Worm (Caenorhabditis elegans) whole organism, young adult: ENCODE results near the gene F52H2.15.

ENCODE experiments used
- B0035.1 ChIP-seq: sonication (generic microtip); optimal IDR thresholded peaks from 2 replicates; lab custom pipeline; 2016; ENCODE audit warnings: missing genetic modification characterization, mild to moderate bottlenecking, missing compliant biosample characterization, missing genotype, missing genetic modification reagents
- B0261.1 ChIP-seq: sonication (generic microtip); optimal IDR thresholded peaks from 2 replicates; lab custom pipeline; 2016; ENCODE audit warnings: mild to moderate bottlenecking, missing genetic modification characterization, moderate library complexity, missing compliant biosample characterization
- F10E7.11 ChIP-seq: sonication (generic microtip); optimal IDR thresholded peaks from 2 replicates; lab custom pipeline; 2017; ENCODE audit warnings: mild to moderate bottlenecking, missing genetic modification characterization, moderate library complexity, missing compliant biosample characterization
- F23B12.7 ChIP-seq: sonication (generic microtip); optimal IDR thresholded peaks from 2 replicates; lab custom pipeline; 2017; ENCODE audit warnings: missing genetic modification characterization, mild to moderate bottlenecking, missing compliant biosample characterization, antibody characterized with exemption, moderate library complexity; ENCODE audit not compliant: insufficient read depth
- F49E8.2 ChIP-seq: sonication (generic microtip); optimal IDR thresholded peaks from 3 replicates; lab custom pipeline; 2017; ENCODE audit warnings: missing genetic modification characterization, mild to moderate bottlenecking, missing compliant biosample characterization, antibody characterized with exemption, moderate library complexity; ENCODE audit not compliant: insufficient read depth
- T07F8.4 ChIP-seq: sonication (generic microtip); optimal IDR thresholded peaks from 2 replicates; lab custom pipeline; 2016; ENCODE audit warnings: mild to moderate bottlenecking, missing genetic modification characterization, moderate library complexity, missing compliant biosample characterization
- T26A5.8 ChIP-seq: sonication (generic microtip); optimal IDR thresholded peaks from 2 replicates; lab custom pipeline; 2016; ENCODE audit warnings: missing genetic modification characterization, missing compliant biosample characterization
- Y79H2A.3 ChIP-seq: fragments of 200-800 bp; sonication (Bioruptor generic); conservative IDR thresholded peaks from 2 replicates; pipeline ENCODE4 v1.3.6; 2022; ENCODE audit warnings: missing genetic modification reagents, missing genetic modification characterization, missing compliant biosample characterization
- Y95B8A.8 ChIP-seq: fragments of 200-800 bp; sonication (Bioruptor generic); IDR thresholded peaks from 2 replicates; pipeline ENCODE4 v1.3.6; 2022; ENCODE audit warnings: missing genetic modification reagents, missing genetic modification characterization, missing compliant biosample characterization
- akir-1 ChIP-seq: fragments of 200-800 bp; sonication (Bioruptor generic); optimal IDR thresholded peaks from 2 replicates; lab custom pipeline; 2018; ENCODE audit warnings: mild to moderate bottlenecking, missing genetic modification characterization, moderate library complexity, missing compliant biosample characterization
- ama-1 ChIP-seq, 3 experiments: fragments of 150-350 bp in 1 of 3; sonication (generic microtip) in 2 of 3; optimal IDR thresholded peaks; 2 replicates each; lab custom pipeline; 2014 to 2018; ENCODE audit warnings: missing biosample characterization in 2 of 3, missing genetic modification characterization in 2 of 3, missing genetic modification reagents in 2 of 3
- attf-6 ChIP-seq: fragments of 200-800 bp; sonication (Bioruptor generic); IDR thresholded peaks from 2 replicates; pipeline ENCODE4 v1.3.6; 2022; ENCODE audit warnings: missing genetic modification reagents, missing genetic modification characterization, missing compliant biosample characterization
- bed-1 ChIP-seq: fragments of 200-800 bp; sonication (Bioruptor generic); IDR thresholded peaks from 2 replicates; pipeline ENCODE4 v1.3.6; 2022; ENCODE audit warnings: missing genetic modification reagents, missing genetic modification characterization, missing compliant biosample characterization
- bed-2 ChIP-seq: fragments of 200-800 bp; sonication (Bioruptor generic); IDR thresholded peaks from 2 replicates; pipeline ENCODE4 v1.3.6; 2022; ENCODE audit warnings: missing genetic modification reagents, missing genetic modification characterization, missing compliant biosample characterization
- ceh-27 ChIP-seq: fragments of 200-800 bp; sonication (Bioruptor generic); optimal IDR thresholded peaks from 2 replicates; lab custom pipeline; 2018; ENCODE audit warnings: mild to moderate bottlenecking, missing genetic modification characterization, moderate library complexity, missing compliant biosample characterization
- ceh-40 ChIP-seq: fragments of 200-800 bp; sonication (Bioruptor generic); IDR thresholded peaks from 2 replicates; pipeline ENCODE4 v1.3.6; 2022; ENCODE audit warnings: missing genetic modification characterization, missing compliant biosample characterization
- dpff-1 ChIP-seq: sonication (generic microtip); optimal IDR thresholded peaks from 2 replicates; lab custom pipeline; 2017; ENCODE audit warnings: mild to moderate bottlenecking, missing genetic modification characterization, missing compliant biosample characterization
- dpl-1 ChIP-seq: fragments of 150-350 bp; optimal IDR thresholded peaks from 2 replicates; lab custom pipeline; 2014; ENCODE audit warnings: missing biosample characterization, missing genetic modification reagents, missing genetic modification characterization
- egl-18 ChIP-seq: fragments of 200-800 bp; sonication (Bioruptor generic); IDR thresholded peaks from 2 replicates; pipeline ENCODE4 v1.3.6; 2022; ENCODE audit warnings: missing genetic modification reagents, missing genetic modification characterization, missing compliant biosample characterization
- egl-44 ChIP-seq: fragments of 200-800 bp; sonication (Bioruptor generic); IDR thresholded peaks from 2 replicates; pipeline ENCODE4 v1.3.6; 2022; ENCODE audit warnings: missing genetic modification reagents, missing genetic modification characterization, missing compliant biosample characterization
- egrh-3 ChIP-seq: fragments of 200-800 bp; sonication (Bioruptor generic); IDR thresholded peaks from 2 replicates; pipeline ENCODE4 v1.3.6; 2022; ENCODE audit warnings: missing genetic modification reagents, missing genetic modification characterization, missing compliant biosample characterization
- hmg-1.2 ChIP-seq: fragments of 200-800 bp; sonication (Bioruptor generic); IDR thresholded peaks from 2 replicates; pipeline ENCODE4 v1.3.6; 2022; ENCODE audit warnings: missing genetic modification reagents, missing genetic modification characterization, missing compliant biosample characterization
- let-526 ChIP-seq: fragments of 200-800 bp; sonication (Bioruptor generic); IDR thresholded peaks from 2 replicates; pipeline ENCODE4 v1.3.6; 2022; ENCODE audit warnings: missing genetic modification reagents, missing genetic modification characterization, missing compliant biosample characterization
- let-607 ChIP-seq, 2 experiments: fragments of 200-800 bp in 1 of 2; sonication (Bioruptor generic) in 1 of 2; sonication (generic microtip) in 1 of 2; optimal IDR thresholded peaks; 2 replicates each; lab custom pipeline; 2016 to 2018; ENCODE audit warnings: mild to moderate bottlenecking in 2 of 2, missing compliant biosample characterization in 2 of 2, missing genetic modification characterization in 2 of 2, moderate library complexity in 2 of 2, missing genotype in 1 of 2
- lin-26 ChIP-seq: fragments of 200-800 bp; sonication (Bioruptor generic); IDR thresholded peaks from 2 replicates; pipeline ENCODE4 v1.3.6; 2022; ENCODE audit warnings: missing genetic modification reagents, missing genetic modification characterization, missing compliant biosample characterization
- lin-40 ChIP-seq: sonication (generic microtip); optimal IDR thresholded peaks from 2 replicates; lab custom pipeline; 2016; ENCODE audit warnings: missing genetic modification characterization, mild to moderate bottlenecking, missing compliant biosample characterization, missing genotype, missing genetic modification reagents
- madf-6 ChIP-seq: fragments of 200-800 bp; sonication (Bioruptor generic); IDR thresholded peaks from 2 replicates; pipeline ENCODE4 v1.3.6; 2022; ENCODE audit warnings: missing genetic modification reagents, missing genetic modification characterization, missing compliant biosample characterization
- madf-8 ChIP-seq: fragments of 200-800 bp; sonication (Bioruptor generic); conservative IDR thresholded peaks from 2 replicates; pipeline ENCODE4 v1.3.6; 2022; ENCODE audit warnings: missing genetic modification reagents, missing genetic modification characterization, missing compliant biosample characterization
- nfyb-1 ChIP-seq: fragments of 200-800 bp; sonication (Bioruptor generic); IDR thresholded peaks from 2 replicates; pipeline ENCODE4 v1.3.6; 2022; ENCODE audit warnings: missing genetic modification reagents, missing genetic modification characterization, missing compliant biosample characterization
- nhr-120 ChIP-seq: fragments of 200-800 bp; sonication (Bioruptor generic); IDR thresholded peaks from 2 replicates; pipeline ENCODE4 v1.3.6; 2022; ENCODE audit warnings: missing genetic modification characterization, missing compliant biosample characterization
- nhr-27 ChIP-seq: fragments of 200-800 bp; sonication (Bioruptor generic); optimal IDR thresholded peaks from 2 replicates; lab custom pipeline; 2018; ENCODE audit warnings: mild to moderate bottlenecking, missing genetic modification characterization, moderate library complexity, missing compliant biosample characterization
- nhr-80 ChIP-seq: sonication (generic microtip); optimal IDR thresholded peaks from 2 replicates; lab custom pipeline; 2016; ENCODE audit warnings: missing genetic modification characterization, missing compliant biosample characterization
- pbrm-1 ChIP-seq: fragments of 200-800 bp; sonication (Bioruptor generic); IDR thresholded peaks from 2 replicates; pipeline ENCODE4 v1.3.6; 2022; ENCODE audit warnings: missing genetic modification reagents, missing genetic modification characterization, missing compliant biosample characterization
- snpc-1.3 ChIP-seq: sonication (generic microtip); optimal IDR thresholded peaks from 2 replicates; lab custom pipeline; 2017; ENCODE audit warnings: missing genetic modification characterization, mild to moderate bottlenecking, missing compliant biosample characterization, antibody characterized with exemption, moderate library complexity, missing genotype, missing genetic modification reagents; ENCODE audit not compliant: insufficient read depth
- snpc-4 ChIP-seq, 5 experiments: fragments of 150-350 bp in 1 of 5; sonication (generic microtip) in 4 of 5; optimal IDR thresholded peaks; 2 replicates each; lab custom pipeline; 2014 to 2018; ENCODE audit warnings: missing genetic modification characterization in 5 of 5, missing biosample characterization in 3 of 5, antibody characterized with exemption in 2 of 5, mild to moderate bottlenecking in 2 of 5, missing compliant biosample characterization in 2 of 5, missing genotype in 2 of 5, moderate library complexity in 2 of 5, missing genetic modification reagents in 1 of 5
- tbp1 ChIP-seq: fragments of 200-800 bp; sonication (Bioruptor generic); optimal IDR thresholded peaks from 2 replicates; lab custom pipeline; 2018; ENCODE audit warnings: mild to moderate bottlenecking, missing genetic modification characterization, missing compliant biosample characterization
- tbx-9 ChIP-seq: sonication (generic microtip); optimal IDR thresholded peaks from 2 replicates; lab custom pipeline; 2016; ENCODE audit warnings: borderline replicate concordance, missing genetic modification characterization, inconsistent platforms, missing compliant biosample characterization
- tlf-1 ChIP-seq: fragments of 200-800 bp; sonication (Bioruptor generic); optimal IDR thresholded peaks from 2 replicates; lab custom pipeline; 2018; ENCODE audit warnings: mild to moderate bottlenecking, missing genetic modification characterization, missing compliant biosample characterization
- ztf-25 ChIP-seq: fragments of 200-800 bp; sonication (Bioruptor generic); IDR thresholded peaks from 2 replicates; pipeline ENCODE4 v1.3.6; 2022; ENCODE audit warnings: missing genetic modification reagents, missing genetic modification characterization, missing compliant biosample characterization
- ztf-28 ChIP-seq: fragments of 200-800 bp; sonication (Bioruptor generic); IDR thresholded peaks from 2 replicates; pipeline ENCODE4 v1.3.6; 2022; ENCODE audit warnings: missing genetic modification reagents, missing genetic modification characterization, missing compliant biosample characterization
- ztf-6 ChIP-seq: fragments of 200-800 bp; sonication (Bioruptor generic); IDR thresholded peaks from 2 replicates; pipeline ENCODE4 v1.3.6; 2022; ENCODE audit warnings: missing genetic modification reagents, missing genetic modification characterization, missing compliant biosample characterization

The F52H2.15 gene

ce11 chrX:2595027-2595756, 30.0 kb downstream of the F52H2.15 start:
- TF ChIP-seq lin-40 (tag; lab: Kevin White, UChicago) (peak; percentile 4), ztf-28 (GFP tag; lab: Robert Waterston, UW) (no peak)

ce11 chrX:2595757-2596059, 30.6 kb downstream of the F52H2.15 start:
- no peak for TF ChIP-seq dpl-1 (GFP tag; lab: Kevin White, UChicago)
- no peak for TF ChIP-seq F23B12.7 (tag; lab: Kevin White, UChicago)
- no peak for TF ChIP-seq bed-1 (GFP tag; lab: Robert Waterston, UW)
- no peak for TF ChIP-seq ceh-40 (GFP tag; lab: Robert Waterston, UW)
- TF ChIP-seq madf-6 (GFP tag; lab: Robert Waterston, UW) = no peak
- no peak for TF ChIP-seq attf-6
- no peak for TF ChIP-seq egrh-3
- TF ChIP-seq tlf-1 (GFP tag; lab: Kevin White, UChicago) = no peak
- no peak for TF ChIP-seq akir-1 (GFP tag; lab: Kevin White, UChicago)
- TF ChIP-seq bed-2 (GFP tag; lab: Robert Waterston, UW) = no peak
- TF ChIP-seq tbp1 (GFP tag; lab: Kevin White, UChicago) = no peak
- TF ChIP-seq nhr-80 (tag; lab: Kevin White, UChicago) = no peak
- no peak for TF ChIP-seq snpc-4 (GFP tag; optimal IDR thresholded peaks at IDR 0.05; lab: Kevin White, UChicago)
- TF ChIP-seq snpc-4 (tag; optimal IDR thresholded peaks at IDR 0.05; lab: Kevin White, UChicago) = no peak
- no peak for TF ChIP-seq nfyb-1 (GFP tag; lab: Robert Waterston, UW)
- no peak for TF ChIP-seq pbrm-1
- TF ChIP-seq tbx-9 (tag; lab: Kevin White, UChicago) = no peak
- no peak for TF ChIP-seq T07F8.4
- no peak for TF ChIP-seq Y95B8A.8
- no peak for TF ChIP-seq egl-44 (GFP tag; lab: Robert Waterston, UW)
- no peak for TF ChIP-seq dpff-1 (tag; lab: Kevin White, UChicago)

- TF ChIP-seq nhr-120 = no peak
- TF ChIP-seq ceh-27 (GFP tag; lab: Kevin White, UChicago) = no peak
- no peak for TF ChIP-seq ztf-25
- no peak for TF ChIP-seq tbx-9 (tag; lab: Kevin White, UChicago)
- TF ChIP-seq attf-6 = no peak
- TF ChIP-seq ama-1 (optimal IDR thresholded peaks at IDR 0.05; lab: Kevin White, UChicago) = no peak
- no peak for TF ChIP-seq ama-1 (GFP tag; optimal IDR thresholded peaks at IDR 0.05; lab: Kevin White, UChicago)
- TF ChIP-seq B0261.1 = no peak
- TF ChIP-seq F10E7.11 = no peak
- no peak for TF ChIP-seq pbrm-1
- no peak for TF ChIP-seq ceh-40 (GFP tag; lab: Robert Waterston, UW)
- no peak for TF ChIP-seq madf-6 (GFP tag; lab: Robert Waterston, UW)
Measured at ce11 chrX:2596605-2597004, 31.4 kb downstream of the F52H2.15 start.

- TF ChIP-seq nhr-120 = no peak
- TF ChIP-seq ztf-6 = no peak
- TF ChIP-seq egl-18 (GFP tag; lab: Robert Waterston, UW) = no peak
- no peak for TF ChIP-seq madf-8
- no peak for TF ChIP-seq tlf-1 (GFP tag; lab: Kevin White, UChicago)
- TF ChIP-seq lin-26 (GFP tag; lab: Robert Waterston, UW) = 0 out of 2 replicates have a peak, but pooled peaks have one; percentile 36
- 0 out of 2 replicates have a peak, but pooled peaks have one; percentile 5 for TF ChIP-seq let-526 (GFP tag; lab: Robert Waterston, UW)
- TF ChIP-seq lin-40 (tag; lab: Kevin White, UChicago) = peak; percentile 58
- peak; percentile 60 for TF ChIP-seq egrh-3
- peak; percentile 5 for TF ChIP-seq ceh-27 (GFP tag; lab: Kevin White, UChicago)
- no peak for TF ChIP-seq snpc-1.3 (tag; lab: Kevin White, UChicago)
- TF ChIP-seq nhr-27 (tag; lab: Kevin White, UChicago) = no peak
- no peak for TF ChIP-seq T26A5.8 (tag; lab: Kevin White, UChicago)
- TF ChIP-seq F49E8.2 (tag; lab: Kevin White, UChicago) = no peak
- TF ChIP-seq Y79H2A.3 (GFP tag; lab: Robert Waterston, UW) = no peak
- no peak; the same call in 1 of the 2 replicates for TF ChIP-seq hmg-1.2
- no peak for TF ChIP-seq let-607 (tag; optimal IDR thresholded peaks at IDR 0.05; lab: Kevin White, UChicago)
- TF ChIP-seq egl-44 (GFP tag; lab: Robert Waterston, UW) = no peak
- no peak for TF ChIP-seq bed-1 (GFP tag; lab: Robert Waterston, UW)
- TF ChIP-seq B0035.1 (tag; lab: Kevin White, UChicago) = no peak
Measured at ce11 chrX:2598833-2599279, 33.7 kb downstream of the F52H2.15 start.
